Fruit fly (Drosophila melanogaster): Measurements from ENCODE around the gene RpS19b.

DNA sequence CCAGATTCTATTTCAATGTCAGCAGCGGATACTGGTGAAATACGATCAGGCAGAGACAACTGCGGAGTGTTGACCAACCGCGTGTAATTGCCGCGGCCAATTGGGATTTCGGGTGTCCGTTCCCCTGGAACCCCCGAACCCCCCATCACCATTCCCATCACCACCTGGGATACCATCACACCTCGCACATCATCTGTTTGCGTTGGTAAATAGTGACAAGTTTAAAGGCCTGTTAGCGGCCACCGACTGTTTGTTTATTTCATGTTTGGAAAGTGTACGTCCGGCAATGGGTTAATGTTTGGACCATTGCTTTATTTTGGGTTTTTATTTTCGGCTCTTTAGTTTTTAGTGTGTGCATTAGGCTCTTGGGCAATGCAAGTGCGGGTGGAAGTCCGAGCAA, 13.7 kb upstream of the RpS19b start:
- TF ChIP-seq CG17806 (tag; optimal IDR thresholded peaks at IDR 0.05) = no peak
- TF ChIP-seq Pif1A (GFP tag; optimal IDR thresholded peaks at IDR 0.05) = no peak
- no peak for TF ChIP-seq Ets98B (GFP tag; IDR thresholded peaks at IDR 0.05)
- no peak for TF ChIP-seq CG34367 (tag; optimal IDR thresholded peaks at IDR 0.05)
- no peak for TF ChIP-seq EcR (GFP tag; optimal IDR thresholded peaks at IDR 0.05)
- TF ChIP-seq rn (GFP tag; IDR thresholded peaks at IDR 0.05) = no peak
- no peak for TF ChIP-seq Pif1B (GFP tag; optimal IDR thresholded peaks at IDR 0.05)
- TF ChIP-seq CG32121 (GFP tag; IDR thresholded peaks at IDR 0.05) = no peak
- TF ChIP-seq fd96Ca (GFP tag; IDR thresholded peaks at IDR 0.05) = no peak
- no peak for TF ChIP-seq CG14655 (GFP tag; optimal IDR thresholded peaks at IDR 0.05)
- no peak for TF ChIP-seq CG8301 (tag; optimal IDR thresholded peaks at IDR 0.05)
